Worm (Caenorhabditis elegans): ENCODE measurements around the gene nep-8.

DNA sequence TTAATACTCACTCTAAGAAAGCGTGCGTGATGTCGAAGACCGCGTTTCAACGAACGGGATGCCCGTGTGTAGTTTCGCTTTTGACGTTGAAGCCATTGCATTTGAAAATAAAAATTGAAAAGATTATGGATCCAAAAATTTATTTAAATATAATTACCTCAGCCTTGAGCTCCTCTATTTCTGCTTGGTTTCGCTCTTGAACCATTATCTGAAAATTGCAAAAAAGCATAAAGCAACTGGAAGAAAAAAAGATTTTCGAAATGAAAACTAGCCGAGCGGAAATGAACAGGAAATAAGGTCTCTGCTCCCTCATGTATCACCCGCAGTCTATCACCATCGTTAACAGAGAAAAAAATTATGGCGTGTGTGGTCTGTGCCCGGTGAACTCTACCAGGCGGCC, 36.5 kb upstream of the nep-8 start, which contains the start of gene Y49F6C.6:
- TF ChIP-seq unc-39 (tag; optimal IDR thresholded peaks at IDR 0.05) (no peak), ztf-11 (tag; optimal IDR thresholded peaks at IDR 0.05) (no peak), elt-3 (tag; optimal IDR thresholded peaks at IDR 0.05) (no peak), blmp-1 (tag; optimal IDR thresholded peaks at IDR 0.05) (no peak)
